Fruit fly (Drosophila melanogaster) whole organism, embryonic: ENCODE data around the gene CG43672.

ENCODE experiments used
- Ada2b ChIP-seq: fragments of 200-800 bp; sonication (Bioruptor generic); IDR thresholded peaks from 2 replicates; pipeline ENCODE4 v1.3.6; 2022; ENCODE audit warnings: missing biosample characterization, missing genetic modification characterization
- Adf1 ChIP-seq: fragments of 200-800 bp; sonication (Bioruptor generic); IDR thresholded peaks from 2 replicates; pipeline ENCODE4 v1.3.6; 2022; ENCODE audit warnings: missing biosample characterization, missing genetic modification characterization
- Asciz ChIP-seq: fragments of 200-800 bp; sonication (Bioruptor generic); optimal IDR thresholded peaks from 2 replicates; lab custom pipeline; 2017; ENCODE audit warnings: missing biosample characterization, mild to moderate bottlenecking, missing genetic modification characterization, missing genetic modification reagents
- CG12769 ChIP-seq: fragments of 200-800 bp; sonication (Bioruptor generic); optimal IDR thresholded peaks from 2 replicates; lab custom pipeline; 2019; ENCODE audit warnings: missing biosample characterization, mild to moderate bottlenecking, missing genetic modification characterization, moderate library complexity
- CG14014 ChIP-seq: fragments of 200-800 bp; sonication (Bioruptor generic); IDR thresholded peaks from 2 replicates; pipeline ENCODE4 v1.3.6; 2022; ENCODE audit warnings: missing biosample characterization, missing genetic modification characterization
- CG15601 ChIP-seq: fragments of 200-800 bp; sonication (Bioruptor generic); optimal IDR thresholded peaks from 3 replicates; lab custom pipeline; 2019; ENCODE audit warnings: missing biosample characterization, mild to moderate bottlenecking, missing genetic modification characterization, moderate library complexity
- CG1647 ChIP-seq: fragments of 200-800 bp; sonication (Bioruptor generic); optimal IDR thresholded peaks from 3 replicates; lab custom pipeline; 2016; ENCODE audit warnings: missing biosample characterization, missing genetic modification characterization
- CG16779 ChIP-seq: fragments of 200-800 bp; sonication (Bioruptor generic); IDR thresholded peaks from 2 replicates; pipeline ENCODE4 v1.3.6; 2022; ENCODE audit warnings: missing biosample characterization, missing genetic modification characterization
- CG2120 ChIP-seq: fragments of 200-800 bp; sonication (Bioruptor generic); optimal IDR thresholded peaks from 3 replicates; lab custom pipeline; 2016; ENCODE audit warnings: missing biosample characterization, missing genetic modification characterization
- CG31441 ChIP-seq: fragments of 200-800 bp; sonication (Bioruptor generic); IDR thresholded peaks from 2 replicates; pipeline ENCODE4 v1.3.6; 2022; ENCODE audit warnings: missing biosample characterization, missing genetic modification characterization
- CG32532 ChIP-seq: fragments of 200-800 bp; sonication (Bioruptor generic); IDR thresholded peaks from 2 replicates; pipeline ENCODE4 v1.3.6; 2022; ENCODE audit warnings: missing biosample characterization, missing genetic modification characterization
- CG4730 ChIP-seq: fragments of 200-800 bp; sonication (Bioruptor generic); IDR thresholded peaks from 2 replicates; pipeline ENCODE4 v1.3.6; 2022; ENCODE audit warnings: missing biosample characterization, missing genetic modification characterization
- CG5953 ChIP-seq: fragments of 200-800 bp; sonication (Bioruptor generic); IDR thresholded peaks from 2 replicates; pipeline ENCODE4 v1.3.6; 2022; ENCODE audit warnings: missing biosample characterization, missing genetic modification characterization
- CG7357 ChIP-seq: fragments of 200-800 bp; sonication (Bioruptor generic); IDR thresholded peaks from 3 replicates; pipeline ENCODE4 v1.3.6; 2022; ENCODE audit warnings: missing biosample characterization, missing genetic modification characterization
- CG7987 ChIP-seq: fragments of 200-800 bp; sonication (Bioruptor generic); optimal IDR thresholded peaks from 2 replicates; lab custom pipeline; 2018; ENCODE audit warnings: missing biosample characterization, mild to moderate bottlenecking, missing genetic modification characterization, moderate library complexity
- CG8765 ChIP-seq: fragments of 200-800 bp; sonication (Bioruptor generic); IDR thresholded peaks from 2 replicates; pipeline ENCODE4 v1.3.6; 2022; ENCODE audit warnings: missing biosample characterization, missing genetic modification characterization
- CG9876 ChIP-seq: fragments of 200-800 bp; sonication (Bioruptor generic); optimal IDR thresholded peaks from 2 replicates; lab custom pipeline; 2016; ENCODE audit warnings: missing biosample characterization, missing genetic modification characterization
- CHES-1-like ChIP-seq: fragments of 200-800 bp; sonication (Bioruptor generic); optimal IDR thresholded peaks from 2 replicates; lab custom pipeline; 2016; ENCODE audit warnings: missing biosample characterization, missing genetic modification characterization
- D ChIP-seq, 2 experiments: fragments of 200-800 bp in 1 of 2; fragments of >200 bp in 1 of 2; sonication (Bioruptor generic) in 1 of 2; optimal IDR thresholded peaks; 2 replicates in 1 of 2; 3 replicates in 1 of 2; lab custom pipeline; 2017; ENCODE audit warnings: mild to moderate bottlenecking in 1 of 2, missing biosample characterization in 1 of 2, missing genetic modification characterization in 1 of 2, missing genetic modification reagents in 1 of 2
- D19B ChIP-seq: fragments of 200-800 bp; sonication (Bioruptor generic); optimal IDR thresholded peaks from 2 replicates; lab custom pipeline; 2017; ENCODE audit warnings: missing biosample characterization, mild to moderate bottlenecking, missing genetic modification characterization
- Dad ChIP-seq: fragments of 200-800 bp; sonication (Bioruptor generic); optimal IDR thresholded peaks from 3 replicates; lab custom pipeline; 2016; ENCODE audit warnings: missing biosample characterization, missing genetic modification characterization
- Dp ChIP-seq: fragments of 200-800 bp; sonication (Bioruptor generic); optimal IDR thresholded peaks from 2 replicates; lab custom pipeline; 2018; ENCODE audit warnings: missing biosample characterization, mild to moderate bottlenecking, missing genetic modification characterization, moderate library complexity
- Drgx ChIP-seq: fragments of 200-800 bp; sonication (Bioruptor generic); IDR thresholded peaks from 2 replicates; pipeline ENCODE4 v1.3.6; 2022; ENCODE audit warnings: missing biosample characterization, missing genetic modification characterization
- Eip74EF ChIP-seq, 2 experiments: fragments of 200-800 bp in 1 of 2; fragments of >200 bp in 1 of 2; sonication (Bioruptor generic) in 1 of 2; optimal IDR thresholded peaks; 2 replicates each; lab custom pipeline; 2017 to 2019; ENCODE audit warnings: missing biosample characterization in 2 of 2, missing genetic modification characterization in 2 of 2, mild to moderate bottlenecking in 1 of 2, moderate library complexity in 1 of 2
- HHEX ChIP-seq: fragments of 200-800 bp; sonication (Bioruptor generic); optimal IDR thresholded peaks from 3 replicates; lab custom pipeline; 2017; ENCODE audit warnings: missing biosample characterization, mild to moderate bottlenecking, missing genetic modification characterization, missing genetic modification reagents
- Hr3 ChIP-seq: fragments of 200-800 bp; sonication (Bioruptor generic); optimal IDR thresholded peaks from 3 replicates; lab custom pipeline; 2016; ENCODE audit warnings: missing biosample characterization, missing genetic modification characterization
- Lhr ChIP-seq: fragments of 200-800 bp; sonication (Bioruptor generic); optimal IDR thresholded peaks from 3 replicates; lab custom pipeline; 2017; ENCODE audit warnings: mild to moderate bottlenecking, missing biosample characterization, missing genetic modification reagents, missing genetic modification characterization
- MBD-R2 ChIP-seq: fragments of 200-800 bp; sonication (Bioruptor generic); IDR thresholded peaks from 2 replicates; pipeline ENCODE4 v1.3.6; 2022; ENCODE audit warnings: missing biosample characterization, missing genetic modification characterization
- MESR4 ChIP-seq: fragments of 200-800 bp; sonication (Bioruptor generic); optimal IDR thresholded peaks from 2 replicates; lab custom pipeline; 2018; ENCODE audit warnings: missing biosample characterization, mild to moderate bottlenecking, missing genetic modification characterization, moderate library complexity
- Opbp ChIP-seq: fragments of 200-800 bp; sonication (Bioruptor generic); IDR thresholded peaks from 3 replicates; pipeline ENCODE4 v1.3.6; 2022; ENCODE audit warnings: missing biosample characterization, missing genetic modification characterization; ENCODE audit not compliant: partially characterized antibody
- Ravus ChIP-seq: fragments of 200-800 bp; sonication (Bioruptor generic); IDR thresholded peaks from 2 replicates; pipeline ENCODE4 v1.3.6; 2022; ENCODE audit warnings: missing biosample characterization, missing genetic modification characterization
- Rfx ChIP-seq: fragments of 200-800 bp; sonication (Bioruptor generic); IDR thresholded peaks from 2 replicates; pipeline ENCODE4 v1.3.6; 2022; ENCODE audit warnings: missing biosample characterization, missing genetic modification characterization
- Scr ChIP-seq: fragments of 200-800 bp; sonication (Bioruptor generic); IDR thresholded peaks from 2 replicates; pipeline ENCODE4 v1.3.6; 2022; ENCODE audit warnings: missing biosample characterization, missing genetic modification characterization; ENCODE audit not compliant: partially characterized antibody
- ap ChIP-seq: fragments of 200-800 bp; sonication (Bioruptor generic); IDR thresholded peaks from 2 replicates; pipeline ENCODE4 v1.3.6; 2022; ENCODE audit warnings: missing biosample characterization, missing genetic modification characterization
- ase ChIP-seq: fragments of 200-800 bp; sonication (Bioruptor generic); IDR thresholded peaks from 3 replicates; pipeline ENCODE4 v1.3.6; 2022; ENCODE audit warnings: missing biosample characterization, missing genetic modification characterization
- cg ChIP-seq: fragments of 200-800 bp; sonication (Bioruptor generic); optimal IDR thresholded peaks from 3 replicates; lab custom pipeline; 2019; ENCODE audit warnings: missing biosample characterization, mild to moderate bottlenecking, missing genetic modification characterization, moderate library complexity
- eyg ChIP-seq: fragments of 200-800 bp; sonication (Bioruptor generic); optimal IDR thresholded peaks from 3 replicates; lab custom pipeline; 2016; ENCODE audit warnings: missing biosample characterization, missing genetic modification characterization
- grn ChIP-seq: fragments of 200-800 bp; sonication (Bioruptor generic); optimal IDR thresholded peaks from 3 replicates; lab custom pipeline; 2017; ENCODE audit warnings: missing biosample characterization, missing genetic modification characterization
- gsb ChIP-seq: fragments of 200-800 bp; sonication (Bioruptor generic); IDR thresholded peaks from 2 replicates; pipeline ENCODE4 v1.3.6; 2022; ENCODE audit warnings: missing biosample characterization, missing genetic modification characterization
- jumu ChIP-seq: fragments of 200-800 bp; sonication (Bioruptor generic); optimal IDR thresholded peaks from 3 replicates; lab custom pipeline; 2016; ENCODE audit warnings: missing biosample characterization, missing genetic modification characterization
- p53 ChIP-seq: fragments of 200-800 bp; sonication (Bioruptor generic); optimal IDR thresholded peaks from 2 replicates; lab custom pipeline; 2016; ENCODE audit warnings: missing biosample characterization, missing genetic modification characterization
- pb ChIP-seq: fragments of 200-800 bp; sonication (Bioruptor generic); optimal IDR thresholded peaks from 3 replicates; lab custom pipeline; 2016; ENCODE audit warnings: missing biosample characterization, missing genetic modification characterization
- prd ChIP-seq, 3 experiments: fragments of >200 bp in 2 of 3; fragments of 200-800 bp in 1 of 3; sonication (Bioruptor generic) in 1 of 3; optimal IDR thresholded peaks in 2 of 3; IDR thresholded peaks in 1 of 3; 2 replicates in 2 of 3; 3 replicates in 1 of 3; pipeline versions ENCODE4 v1.3.6 to Lab custom; 2017 to 2022; ENCODE audit warnings: missing biosample characterization in 1 of 3, missing genetic modification characterization in 1 of 3
- sc ChIP-seq, 3 experiments: fragments of >200 bp in 2 of 3; fragments of 200-800 bp in 1 of 3; sonication (Bioruptor generic) in 1 of 3; optimal IDR thresholded peaks; 2 replicates in 2 of 3; 3 replicates in 1 of 3; lab custom pipeline; 2017; ENCODE audit warnings: mild to moderate bottlenecking in 1 of 3, missing biosample characterization in 1 of 3, missing genetic modification characterization in 1 of 3, missing genetic modification reagents in 1 of 3
- scrt ChIP-seq: fragments of 200-800 bp; sonication (Bioruptor generic); optimal IDR thresholded peaks from 2 replicates; lab custom pipeline; 2018; ENCODE audit warnings: missing biosample characterization, mild to moderate bottlenecking, missing genetic modification characterization, moderate library complexity
- sd ChIP-seq: fragments of 200-800 bp; sonication (Bioruptor generic); optimal IDR thresholded peaks from 3 replicates; lab custom pipeline; 2018; ENCODE audit warnings: missing biosample characterization, mild to moderate bottlenecking, missing genetic modification characterization, moderate library complexity
- sisA ChIP-seq: fragments of 200-800 bp; sonication (Bioruptor generic); IDR thresholded peaks from 2 replicates; pipeline ENCODE4 v1.3.6; 2022; ENCODE audit warnings: missing biosample characterization, missing genetic modification characterization
- tup ChIP-seq: fragments of 200-800 bp; sonication (Bioruptor generic); optimal IDR thresholded peaks from 2 replicates; lab custom pipeline; 2016; ENCODE audit warnings: missing biosample characterization, mild to moderate bottlenecking, missing genetic modification characterization, moderate library complexity
- zen2 ChIP-seq: fragments of 200-800 bp; sonication (Bioruptor generic); IDR thresholded peaks from 3 replicates; pipeline ENCODE4 v1.3.6; 2022; ENCODE audit warnings: missing biosample characterization, missing genetic modification characterization; ENCODE audit not compliant: partially characterized antibody

Gene CG43672

dm6 chrX:15738890-15739550 is 33.7 kb upstream of the CG43672 start, which contains the start of the genes CG11679 and CG8206 (continued):
- TF ChIP-seq eyg (GFP tag; lab: Kevin White, UChicago) (no peak), ase (no peak), MESR4 (GFP tag; lab: Kevin White, UChicago) (peak; percentile 76), HHEX (GFP tag; lab: Kevin White, UChicago) (no peak), Rfx (GFP tag; lab: Robert Waterston, UW) (peak; percentile 72), CG1647 (GFP tag; lab: Kevin White, UChicago) (no peak), Drgx (GFP tag; lab: Robert Waterston, UW) (no peak), MBD-R2 (GFP tag; lab: Robert Waterston, UW) (peak; percentile 77), cg (GFP tag; lab: Kevin White, UChicago) (no peak), Scr (GFP tag; lab: Robert Waterston, UW) (peak; percentile 54), tup (GFP tag; lab: Kevin White, UChicago) (no peak), scrt (GFP tag; lab: Kevin White, UChicago) (peak; percentile 27), Eip74EF (GFP tag; optimal IDR thresholded peaks at IDR 0.05; lab: Kevin White, UChicago) (no peak), prd (optimal IDR thresholded peaks at IDR 0.05; lab: Kevin White, UChicago) (no peak), prd (GFP tag; IDR thresholded peaks at IDR 0.05; lab: Robert Waterston, UW) (peak; percentile 47; the same call in 1 of the 3 replicates), Hr3 (GFP tag; lab: Kevin White, UChicago) (peak; percentile 14), Ravus (GFP tag; lab: Robert Waterston, UW) (no peak), CG7357 (GFP tag; lab: Robert Waterston, UW) (no peak), CG8765 (no peak), Ada2b (GFP tag; lab: Robert Waterston, UW) (no peak), CG31441 (GFP tag; lab: Robert Waterston, UW) (no peak), Dad (peak; percentile 27), CG7987 (no peak), CG5953 (no peak), jumu (GFP tag; lab: Kevin White, UChicago) (peak; percentile 51), sc (optimal IDR thresholded peaks at IDR 0.05; lab: Kevin White, UChicago) (no peak), sc (GFP tag; optimal IDR thresholded peaks at IDR 0.05; lab: Kevin White, UChicago) (no peak), CG14014 (peak; percentile 26; the same call in 1 of the 2 replicates), p53 (GFP tag; lab: Kevin White, UChicago) (no peak), CHES-1-like (GFP tag; lab: Kevin White, UChicago) (peak; percentile 54), gsb (GFP tag; lab: Robert Waterston, UW) (no peak), CG12769 (no peak), ap (GFP tag; lab: Robert Waterston, UW) (no peak), CG16779 (no peak), CG15601 (no peak), CG32532 (GFP tag; lab: Robert Waterston, UW) (no peak), Opbp (GFP tag; lab: Robert Waterston, UW) (no peak), D (optimal IDR thresholded peaks at IDR 0.05; lab: Kevin White, UChicago) (no peak), D (GFP tag; optimal IDR thresholded peaks at IDR 0.05; lab: Kevin White, UChicago) (no peak), zen2 (GFP tag; lab: Robert Waterston, UW) (no peak), sisA (GFP tag; lab: Robert Waterston, UW) (no peak), pb (GFP tag; lab: Kevin White, UChicago) (no peak), Asciz (no peak), Adf1 (GFP tag; lab: Robert Waterston, UW) (no peak), sd (tag; lab: Kevin White, UChicago) (no peak), grn (GFP tag; lab: Kevin White, UChicago) (no peak), D19B (GFP tag; lab: Kevin White, UChicago) (no peak), CG4730 (GFP tag; lab: Robert Waterston, UW) (no peak), CG9876 (GFP tag; lab: Kevin White, UChicago) (no peak), CG2120 (peak; percentile 66), Lhr (no peak), Dp (GFP tag; lab: Kevin White, UChicago) (peak; percentile 13)
